Worm (Caenorhabditis elegans): ENCODE measurements around the gene otpl-7.

DNA sequence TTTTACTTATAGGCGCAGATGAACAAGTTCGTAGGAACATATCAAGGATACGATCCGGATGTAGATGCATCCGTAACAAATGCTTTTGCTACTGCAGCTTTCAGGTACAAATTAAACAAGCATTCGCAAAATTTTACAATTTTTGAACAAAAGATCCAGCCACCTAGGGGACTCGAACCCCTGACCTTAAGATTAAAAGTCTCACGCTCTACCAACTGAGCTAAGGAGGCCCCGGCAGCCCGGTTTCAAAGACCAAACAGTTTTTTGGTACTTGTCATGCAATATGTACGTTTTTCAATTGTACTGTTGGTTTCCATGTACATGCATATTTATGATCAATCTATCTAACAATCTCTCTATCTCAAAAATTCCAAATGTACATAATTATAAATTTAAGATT is 21.9 kb upstream of the otpl-7 start:
- TF ChIP-seq med-1 (GFP tag; optimal IDR thresholded peaks at IDR 0.05; ENCODE audit: insufficient read depth) (no peak), flt-1 (GFP tag; IDR thresholded peaks at IDR 0.05) (no peak), ztf-23 (GFP tag; IDR thresholded peaks at IDR 0.05) (no peak)
